Worm (Caenorhabditis elegans) whole organism, late embryonic: ENCODE measurements around the gene C28G1.6.

Experiments used
- C08G9.2 ChIP-seq: sonication (generic microtip); optimal IDR thresholded peaks from 2 replicates; lab custom pipeline; 2016; ENCODE audit warnings: mild to moderate bottlenecking, missing genetic modification characterization, moderate library complexity, missing compliant biosample characterization
- C38D4.7 ChIP-seq: fragments of 200-800 bp; sonication (Bioruptor generic); optimal IDR thresholded peaks from 2 replicates; lab custom pipeline; 2018; ENCODE audit warnings: mild to moderate bottlenecking, missing genetic modification characterization, moderate library complexity, missing compliant biosample characterization
- F13H6.1 ChIP-seq: sonication (generic microtip); optimal IDR thresholded peaks from 2 replicates; lab custom pipeline; 2016; ENCODE audit warnings: missing genetic modification characterization, missing compliant biosample characterization
- K09A11.1 ChIP-seq: sonication (generic microtip); optimal IDR thresholded peaks from 2 replicates; lab custom pipeline; 2017; ENCODE audit warnings: antibody characterized with exemption, mild to moderate bottlenecking, missing genetic modification characterization, missing compliant biosample characterization; ENCODE audit not compliant: insufficient read depth
- Y22D7AL.16 ChIP-seq: sonication (generic microtip); optimal IDR thresholded peaks from 2 replicates; lab custom pipeline; 2016; ENCODE audit warnings: missing genetic modification characterization, missing compliant biosample characterization
- ahr-1 ChIP-seq: sonication (generic microtip); optimal IDR thresholded peaks from 2 replicates; lab custom pipeline; 2016; ENCODE audit warnings: missing genetic modification characterization, missing compliant biosample characterization
- ceh-14 ChIP-seq: sonication (generic microtip); optimal IDR thresholded peaks from 2 replicates; lab custom pipeline; 2016; ENCODE audit warnings: missing genotype, missing genetic modification characterization, missing compliant biosample characterization
- ceh-18 ChIP-seq: sonication (generic microtip); optimal IDR thresholded peaks from 2 replicates; lab custom pipeline; 2016; ENCODE audit warnings: missing genetic modification characterization, missing compliant biosample characterization
- ceh-19 ChIP-seq: fragments of 200-800 bp; sonication (Bioruptor generic); optimal IDR thresholded peaks from 2 replicates; lab custom pipeline; 2018; ENCODE audit warnings: mild to moderate bottlenecking, missing genetic modification characterization, missing compliant biosample characterization
- ceh-2 ChIP-seq: sonication (generic microtip); optimal IDR thresholded peaks from 2 replicates; lab custom pipeline; 2016; ENCODE audit warnings: missing genotype, missing genetic modification characterization, missing compliant biosample characterization
- ceh-22 ChIP-seq: sonication (generic microtip); optimal IDR thresholded peaks from 2 replicates; lab custom pipeline; 2017; ENCODE audit warnings: missing biosample characterization, missing genetic modification characterization
- ceh-24 ChIP-seq: sonication (generic microtip); optimal IDR thresholded peaks from 2 replicates; lab custom pipeline; 2016; ENCODE audit warnings: mild to moderate bottlenecking, missing genetic modification characterization, missing compliant biosample characterization
- ceh-31 ChIP-seq: sonication (generic microtip); optimal IDR thresholded peaks from 2 replicates; lab custom pipeline; 2016; ENCODE audit warnings: missing genetic modification characterization, missing compliant biosample characterization
- ceh-34 ChIP-seq: sonication (generic microtip); optimal IDR thresholded peaks from 2 replicates; lab custom pipeline; 2016; ENCODE audit warnings: mild to moderate bottlenecking, missing genetic modification characterization, missing compliant biosample characterization
- ceh-9 ChIP-seq: sonication (generic microtip); optimal IDR thresholded peaks from 2 replicates; lab custom pipeline; 2016; ENCODE audit warnings: mild to moderate bottlenecking, missing genetic modification characterization, inconsistent platforms, missing compliant biosample characterization
- dmd-4 ChIP-seq: sonication (generic microtip); optimal IDR thresholded peaks from 2 replicates; lab custom pipeline; 2016; ENCODE audit warnings: borderline replicate concordance, missing genetic modification characterization, missing compliant biosample characterization
- dve-1 ChIP-seq: sonication (generic microtip); optimal IDR thresholded peaks from 2 replicates; lab custom pipeline; 2017; ENCODE audit warnings: antibody characterized with exemption, mild to moderate bottlenecking, missing genetic modification characterization, missing compliant biosample characterization
- elt-2 ChIP-seq: sonication (generic microtip); optimal IDR thresholded peaks from 2 replicates; lab custom pipeline; 2016; ENCODE audit warnings: missing genetic modification reagents, missing genetic modification characterization, missing compliant biosample characterization
- ets-4 ChIP-seq: sonication (generic microtip); optimal IDR thresholded peaks from 2 replicates; lab custom pipeline; 2016; ENCODE audit warnings: missing genetic modification characterization, missing compliant biosample characterization
- eyg-1 ChIP-seq: sonication (generic microtip); optimal IDR thresholded peaks from 2 replicates; lab custom pipeline; 2016; ENCODE audit warnings: missing genotype, missing genetic modification characterization, missing compliant biosample characterization
- fkh-10 ChIP-seq: fragments of 150-350 bp; optimal IDR thresholded peaks from 2 replicates; lab custom pipeline; 2014; ENCODE audit warnings: missing biosample characterization, missing genetic modification reagents, missing genetic modification characterization
- fkh-6 ChIP-seq: sonication (generic microtip); optimal IDR thresholded peaks from 2 replicates; lab custom pipeline; 2016; ENCODE audit warnings: missing genetic modification characterization, missing compliant biosample characterization
- gmeb-2 ChIP-seq: sonication (generic microtip); optimal IDR thresholded peaks from 2 replicates; lab custom pipeline; 2016; ENCODE audit warnings: missing genetic modification characterization, inconsistent platforms, missing compliant biosample characterization
- hlh-30 ChIP-seq: sonication (generic microtip); optimal IDR thresholded peaks from 2 replicates; lab custom pipeline; 2017; ENCODE audit warnings: antibody characterized with exemption, missing genetic modification characterization, missing compliant biosample characterization; ENCODE audit not compliant: insufficient read depth
- hlh-6 ChIP-seq: sonication (generic microtip); optimal IDR thresholded peaks from 2 replicates; lab custom pipeline; 2016; ENCODE audit warnings: missing genotype, missing genetic modification characterization, missing compliant biosample characterization
- hlh-8 ChIP-seq: sonication (generic microtip); optimal IDR thresholded peaks from 2 replicates; lab custom pipeline; 2016; ENCODE audit warnings: missing genotype, missing genetic modification characterization, missing compliant biosample characterization
- madf-2 ChIP-seq: sonication (generic microtip); optimal IDR thresholded peaks from 2 replicates; lab custom pipeline; 2017; ENCODE audit warnings: missing genetic modification characterization, missing compliant biosample characterization
- mec-3 ChIP-seq: sonication (generic microtip); optimal IDR thresholded peaks from 2 replicates; lab custom pipeline; 2016; ENCODE audit warnings: borderline replicate concordance, missing genetic modification characterization, missing compliant biosample characterization
- nfya-1 ChIP-seq: sonication (generic microtip); optimal IDR thresholded peaks from 2 replicates; lab custom pipeline; 2017; ENCODE audit warnings: missing genetic modification characterization, mild to moderate bottlenecking, missing compliant biosample characterization, antibody characterized with exemption, moderate library complexity
- nhr-11 ChIP-seq: fragments of 150-350 bp; optimal IDR thresholded peaks from 2 replicates; lab custom pipeline; 2014; ENCODE audit warnings: missing biosample characterization, missing genetic modification characterization
- nhr-232 ChIP-seq: sonication (generic microtip); optimal IDR thresholded peaks from 2 replicates; lab custom pipeline; 2016; ENCODE audit warnings: missing genetic modification characterization, missing compliant biosample characterization
- npax-4 ChIP-seq: sonication (generic microtip); optimal IDR thresholded peaks from 2 replicates; lab custom pipeline; 2016; ENCODE audit warnings: missing genetic modification characterization, missing compliant biosample characterization
- odd-2 ChIP-seq: sonication (generic microtip); optimal IDR thresholded peaks from 2 replicates; lab custom pipeline; 2017; ENCODE audit warnings: antibody characterized with exemption, mild to moderate bottlenecking, missing genetic modification characterization, missing compliant biosample characterization
- pat-9 ChIP-seq: fragments of 200-800 bp; sonication (Bioruptor generic); optimal IDR thresholded peaks from 2 replicates; lab custom pipeline; 2018; ENCODE audit warnings: mild to moderate bottlenecking, missing genetic modification characterization, moderate library complexity, missing compliant biosample characterization
- pha-2 ChIP-seq: sonication (generic microtip); optimal IDR thresholded peaks from 2 replicates; lab custom pipeline; 2017; ENCODE audit warnings: mild to moderate bottlenecking, missing genetic modification characterization, missing compliant biosample characterization
- pqm-1 ChIP-seq: sonication (generic microtip); optimal IDR thresholded peaks from 2 replicates; lab custom pipeline; 2016; ENCODE audit warnings: missing genetic modification characterization, missing compliant biosample characterization
- pros-1 ChIP-seq: fragments of 150-350 bp; optimal IDR thresholded peaks from 2 replicates; lab custom pipeline; 2014; ENCODE audit warnings: missing biosample characterization, missing genetic modification reagents, missing genetic modification characterization
- ref-2 ChIP-seq: sonication (generic microtip); optimal IDR thresholded peaks from 2 replicates; lab custom pipeline; 2016; ENCODE audit warnings: missing genetic modification characterization, missing compliant biosample characterization
- sdc-2 ChIP-seq: sonication (generic microtip); optimal IDR thresholded peaks from 2 replicates; lab custom pipeline; 2016; ENCODE audit warnings: missing genotype, missing genetic modification characterization, missing compliant biosample characterization
- sox-2 ChIP-seq: fragments of 200-800 bp; sonication (Bioruptor generic); IDR thresholded peaks from 2 replicates; pipeline ENCODE4 v1.3.6; 2022; ENCODE audit warnings: missing genetic modification reagents, missing genetic modification characterization, missing compliant biosample characterization
- sox-4 ChIP-seq: sonication (generic microtip); optimal IDR thresholded peaks from 2 replicates; lab custom pipeline; 2017; ENCODE audit warnings: mild to moderate bottlenecking, missing genetic modification characterization, inconsistent platforms, missing compliant biosample characterization
- syd-9 ChIP-seq: sonication (generic microtip); optimal IDR thresholded peaks from 2 replicates; lab custom pipeline; 2016; ENCODE audit warnings: mild to moderate bottlenecking, missing genetic modification characterization, moderate library complexity, missing compliant biosample characterization
- tbx-2 ChIP-seq: sonication (generic microtip); optimal IDR thresholded peaks from 2 replicates; lab custom pipeline; 2016; ENCODE audit warnings: missing genetic modification characterization, missing compliant biosample characterization
- ttx-3 ChIP-seq: sonication (generic microtip); optimal IDR thresholded peaks from 2 replicates; lab custom pipeline; 2016; ENCODE audit warnings: missing genetic modification reagents, missing genetic modification characterization, missing compliant biosample characterization
- unc-3 ChIP-seq, 2 experiments: fragments of 200-800 bp in 1 of 2; sonication (Bioruptor generic) in 1 of 2; sonication (generic microtip) in 1 of 2; conservative IDR thresholded peaks in 1 of 2; optimal IDR thresholded peaks in 1 of 2; 2 replicates each; pipeline versions ENCODE4 v1.3.6 to Lab custom; 2016 to 2022; ENCODE audit warnings: missing compliant biosample characterization in 2 of 2, missing genetic modification characterization in 2 of 2, missing genetic modification reagents in 1 of 2
- unc-42 ChIP-seq: sonication (generic microtip); optimal IDR thresholded peaks from 2 replicates; lab custom pipeline; 2016; ENCODE audit warnings: missing genotype, missing genetic modification characterization, missing compliant biosample characterization
- unc-86 ChIP-seq: sonication (generic microtip); optimal IDR thresholded peaks from 2 replicates; lab custom pipeline; 2016; ENCODE audit warnings: missing genetic modification characterization, missing compliant biosample characterization
- zip-5 ChIP-seq: sonication (generic microtip); optimal IDR thresholded peaks from 2 replicates; lab custom pipeline; 2016; ENCODE audit warnings: missing genetic modification characterization, missing compliant biosample characterization
- ztf-16 ChIP-seq: sonication (generic microtip); optimal IDR thresholded peaks from 2 replicates; lab custom pipeline; 2017; ENCODE audit warnings: missing genetic modification characterization, missing compliant biosample characterization

Gene C28G1.6

ce11 chrX:8811916-8812315 lies 19.1 kb downstream of the C28G1.6 start, which contains the start of gene cnnm-2:
cnnm-2 (plus strand) TSS chrX:8812105.
- peak; percentile 86 for TF ChIP-seq elt-2 (tag; lab: Kevin White, UChicago)
- TF ChIP-seq pros-1 (tag; lab: Kevin White, UChicago), result no peak
- TF ChIP-seq unc-42 (tag; lab: Kevin White, UChicago), result no peak
- no peak for TF ChIP-seq ceh-24 (tag; lab: Kevin White, UChicago)
- TF ChIP-seq, all 69 proteins: peak for 1

DNA sequence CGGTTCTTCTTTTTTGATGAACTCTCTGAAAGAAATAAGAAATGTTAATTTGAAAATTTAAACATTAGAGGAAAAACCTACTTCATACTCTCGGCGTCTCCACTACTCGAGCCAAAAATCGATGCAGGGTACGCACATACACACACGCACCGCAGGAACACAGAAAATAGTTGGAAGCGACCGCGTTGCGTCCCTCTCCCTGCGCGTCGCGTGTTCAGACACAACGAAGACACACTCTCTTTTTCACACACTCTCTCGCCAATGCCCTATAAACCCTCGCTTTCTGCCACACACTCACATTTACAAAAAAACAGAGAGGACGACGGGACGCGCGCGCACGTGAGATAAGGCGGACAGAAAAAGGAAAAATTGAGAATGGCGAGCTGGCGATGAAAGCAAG lies 20.2 kb downstream of the C28G1.6 start, which contains the start of gene R04E5.9:
TSS of gene R04E5.9 (minus strand) at position 235 of the 400 bp plus-strand sequence.
- TF ChIP-seq sox-2 (GFP tag; lab: Robert Waterston, UW) (no peak), ceh-24 (tag; lab: Kevin White, UChicago) (no peak), F13H6.1 (tag; lab: Kevin White, UChicago) (peak; percentile 54), hlh-6 (no peak), ceh-19 (peak; percentile 29), nhr-11 (tag; lab: Kevin White, UChicago) (no peak), syd-9 (peak; percentile 42), ceh-9 (tag; lab: Kevin White, UChicago) (no peak), eyg-1 (tag; lab: Kevin White, UChicago) (peak; percentile 30), sdc-2 (tag; lab: Kevin White, UChicago) (peak; percentile 87), C08G9.2 (tag; lab: Kevin White, UChicago) (peak; percentile 32), odd-2 (no peak), hlh-30 (tag; lab: Kevin White, UChicago) (peak; percentile 82), madf-2 (tag; lab: Kevin White, UChicago) (no peak), dmd-4 (tag; lab: Kevin White, UChicago) (peak; percentile 30), mec-3 (tag; lab: Kevin White, UChicago) (no peak), zip-5 (tag; lab: Kevin White, UChicago) (no peak), ets-4 (peak; percentile 42), ceh-2 (tag; lab: Kevin White, UChicago) (peak; percentile 63), ahr-1 (tag; lab: Kevin White, UChicago) (no peak), ceh-22 (tag; lab: Kevin White, UChicago) (no peak), unc-42 (tag; lab: Kevin White, UChicago) (peak; percentile 75), unc-86 (tag; lab: Kevin White, UChicago) (no peak), nhr-232 (no peak), elt-2 (tag; lab: Kevin White, UChicago) (peak; percentile 65), C38D4.7 (GFP tag; lab: Kevin White, UChicago) (no peak), ref-2 (tag; lab: Kevin White, UChicago) (peak; percentile 87), dve-1 (no peak), sox-4 (tag; lab: Kevin White, UChicago) (peak; percentile 25), gmeb-2 (tag; lab: Kevin White, UChicago) (no peak), ceh-34 (tag; lab: Kevin White, UChicago) (peak; percentile 76), tbx-2 (tag; lab: Kevin White, UChicago) (peak; percentile 85), pha-2 (tag; lab: Kevin White, UChicago) (no peak), ztf-16 (tag; lab: Kevin White, UChicago) (peak; percentile 23), fkh-10 (GFP tag; lab: Kevin White, UChicago) (no peak), K09A11.1 (tag; lab: Kevin White, UChicago) (no peak), ceh-14 (tag; lab: Kevin White, UChicago) (peak; percentile 67), ceh-18 (tag; lab: Kevin White, UChicago) (peak; percentile 75), pat-9 (tag; lab: Kevin White, UChicago) (no peak), npax-4 (tag; lab: Kevin White, UChicago) (no peak), ttx-3 (tag; lab: Kevin White, UChicago) (peak; percentile 17), Y22D7AL.16 (no peak), fkh-6 (tag; lab: Kevin White, UChicago) (peak; percentile 20), ceh-31 (tag; lab: Kevin White, UChicago) (peak; percentile 86), hlh-8 (tag; lab: Kevin White, UChicago) (peak; percentile 73), unc-3 (GFP tag; conservative IDR thresholded peaks at IDR 0.05; lab: Robert Waterston, UW) (no peak), unc-3 (tag; optimal IDR thresholded peaks at IDR 0.05; lab: Kevin White, UChicago) (no peak), pros-1 (tag; lab: Kevin White, UChicago) (peak; percentile 75), nfya-1 (peak; percentile 76), pqm-1 (tag; lab: Kevin White, UChicago) (peak; percentile 47)
